Fruit fly (Drosophila melanogaster) whole organism, prepupa: ENCODE measurements around the gene tomboy20.

Experiments
- CG6854 ChIP-seq: fragments of 200-800 bp; sonication (Bioruptor generic); optimal IDR thresholded peaks from 2 replicates; lab custom pipeline; 2017; ENCODE audit warnings: missing biosample characterization, mild to moderate bottlenecking, missing genetic modification characterization
- vri ChIP-seq: fragments of 200-800 bp; sonication (Bioruptor generic); optimal IDR thresholded peaks from 3 replicates; lab custom pipeline; 2016; ENCODE audit warnings: missing biosample characterization, mild to moderate bottlenecking, missing genetic modification characterization

DNA sequence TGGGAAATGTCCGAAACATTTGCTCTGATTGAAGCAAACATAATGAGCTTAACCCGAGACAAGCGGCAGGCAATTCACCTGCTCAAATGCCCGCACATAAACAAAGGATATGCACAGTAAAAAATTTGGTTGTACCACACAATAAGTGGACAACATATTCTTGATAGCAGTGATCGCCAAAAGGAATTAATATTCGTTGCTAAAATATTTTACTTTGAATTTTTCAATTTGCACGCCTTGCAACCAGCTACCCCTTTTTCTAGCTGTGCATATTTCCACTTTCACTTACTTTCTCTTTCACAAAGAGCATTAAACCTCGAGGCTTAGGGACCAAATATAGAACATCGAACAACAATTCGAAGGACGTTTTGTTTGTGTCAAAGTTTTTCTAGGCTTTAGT lies 11.9 kb upstream of the tomboy20 start:
- TF ChIP-seq CG6854 (no peak), vri (no peak)
